Fruit fly (Drosophila melanogaster) whole organism, embryonic: ENCODE data around the gene CG43331.

Experiments
- ATbp ChIP-seq: fragments of 200-800 bp; sonication (Bioruptor generic); optimal IDR thresholded peaks from 2 replicates; lab custom pipeline; 2017; ENCODE audit warnings: missing biosample characterization, mild to moderate bottlenecking, missing genetic modification characterization, missing genetic modification reagents
- CG10321 ChIP-seq: fragments of 200-800 bp; sonication (Bioruptor generic); IDR thresholded peaks from 2 replicates; pipeline ENCODE4 v1.3.6; 2022; ENCODE audit warnings: missing biosample characterization, missing genetic modification characterization
- CG10366 ChIP-seq: fragments of 200-800 bp; sonication (Bioruptor generic); IDR thresholded peaks from 2 replicates; pipeline ENCODE4 v1.3.6; 2022; ENCODE audit warnings: missing biosample characterization, missing genetic modification characterization
- CG10654 ChIP-seq: fragments of 200-800 bp; sonication (Bioruptor generic); optimal IDR thresholded peaks from 2 replicates; lab custom pipeline; 2016; ENCODE audit warnings: missing biosample characterization, missing genetic modification characterization
- CG12942 ChIP-seq: fragments of 200-800 bp; sonication (Bioruptor generic); optimal IDR thresholded peaks from 3 replicates; lab custom pipeline; 2016; ENCODE audit warnings: missing biosample characterization, missing genetic modification characterization
- CG17385 ChIP-seq: fragments of 200-800 bp; sonication (Bioruptor generic); optimal IDR thresholded peaks from 3 replicates; lab custom pipeline; 2018; ENCODE audit warnings: missing biosample characterization, mild to moderate bottlenecking, missing genetic modification characterization
- CG17568 ChIP-seq: fragments of 200-800 bp; sonication (Bioruptor generic); optimal IDR thresholded peaks from 2 replicates; lab custom pipeline; 2018; ENCODE audit warnings: missing biosample characterization, mild to moderate bottlenecking, missing genetic modification characterization, moderate library complexity
- CG4424 ChIP-seq: fragments of 200-800 bp; sonication (Bioruptor generic); optimal IDR thresholded peaks from 3 replicates; lab custom pipeline; 2016; ENCODE audit warnings: missing biosample characterization, missing genetic modification characterization
- CG4820 ChIP-seq: fragments of 200-800 bp; sonication (Bioruptor generic); optimal IDR thresholded peaks from 3 replicates; lab custom pipeline; 2016; ENCODE audit warnings: missing biosample characterization, missing genetic modification characterization
- CG6689 ChIP-seq: fragments of 200-800 bp; sonication (Bioruptor generic); IDR thresholded peaks from 2 replicates; pipeline ENCODE4 v1.3.6; 2022; ENCODE audit warnings: missing biosample characterization, missing genetic modification characterization
- CG8290 ChIP-seq, 3 experiments: fragments of 200-800 bp; sonication (Bioruptor generic); optimal IDR thresholded peaks; 2 replicates each; lab custom pipeline; 2016 to 2019; ENCODE audit warnings: missing biosample characterization in 3 of 3, missing genetic modification characterization in 3 of 3, mild to moderate bottlenecking in 2 of 3, moderate library complexity in 1 of 3
- CG9817 ChIP-seq: fragments of 200-800 bp; sonication (Bioruptor generic); optimal IDR thresholded peaks from 2 replicates; lab custom pipeline; 2018; ENCODE audit warnings: missing biosample characterization, mild to moderate bottlenecking, missing genetic modification characterization, moderate library complexity
- Chrac-16 ChIP-seq: fragments of 200-800 bp; sonication (Bioruptor generic); optimal IDR thresholded peaks from 3 replicates; lab custom pipeline; 2016; ENCODE audit warnings: missing biosample characterization, missing genetic modification characterization
- CkIIα-i1 ChIP-seq: fragments of 200-800 bp; sonication (Bioruptor generic); IDR thresholded peaks from 2 replicates; pipeline ENCODE4 v1.3.6; 2022; ENCODE audit warnings: missing biosample characterization, missing genetic modification characterization
- Dbx ChIP-seq: fragments of 200-800 bp; sonication (Bioruptor generic); IDR thresholded peaks from 3 replicates; pipeline ENCODE4 v1.3.6; 2022; ENCODE audit warnings: missing biosample characterization, missing genetic modification characterization
- Drgx ChIP-seq: fragments of 200-800 bp; sonication (Bioruptor generic); IDR thresholded peaks from 2 replicates; pipeline ENCODE4 v1.3.6; 2022; ENCODE audit warnings: missing biosample characterization, missing genetic modification characterization
- ERR ChIP-seq: fragments of 200-800 bp; sonication (Bioruptor generic); optimal IDR thresholded peaks from 2 replicates; lab custom pipeline; 2016; ENCODE audit warnings: missing biosample characterization, missing genetic modification characterization
- Ets65A ChIP-seq: fragments of 200-800 bp; sonication (Bioruptor generic); peaks from one replicate; lab custom pipeline; 2016; ENCODE audit warnings: missing biosample characterization, missing genetic modification characterization
- GATAe ChIP-seq: fragments of 200-800 bp; sonication (Bioruptor generic); conservative IDR thresholded peaks from 2 replicates; pipeline ENCODE4 v1.3.6; 2022; ENCODE audit warnings: missing biosample characterization, missing genetic modification characterization
- HLH54F ChIP-seq: fragments of 200-800 bp; sonication (Bioruptor generic); optimal IDR thresholded peaks from 3 replicates; lab custom pipeline; 2016; ENCODE audit warnings: missing biosample characterization, missing genetic modification characterization
- Hey ChIP-seq: fragments of 200-800 bp; sonication (Bioruptor generic); optimal IDR thresholded peaks from 3 replicates; lab custom pipeline; 2018; ENCODE audit warnings: missing biosample characterization, mild to moderate bottlenecking, missing genetic modification characterization
- Hmr ChIP-seq: fragments of 200-800 bp; sonication (Bioruptor generic); optimal IDR thresholded peaks from 3 replicates; lab custom pipeline; 2017; ENCODE audit warnings: mild to moderate bottlenecking, missing biosample characterization, missing genetic modification reagents, missing genetic modification characterization
- Kr ChIP-seq: fragments of 200-800 bp; sonication (Bioruptor generic); optimal IDR thresholded peaks from 2 replicates; lab custom pipeline; 2017; ENCODE audit warnings: missing biosample characterization, mild to moderate bottlenecking, missing genetic modification characterization
- Meics ChIP-seq: fragments of 200-800 bp; sonication (Bioruptor generic); optimal IDR thresholded peaks from 2 replicates; lab custom pipeline; 2017; ENCODE audit warnings: missing biosample characterization, mild to moderate bottlenecking, missing genetic modification characterization
- NFAT ChIP-seq: fragments of 200-800 bp; sonication (Bioruptor generic); IDR thresholded peaks from 2 replicates; pipeline ENCODE4 v1.3.6; 2022; ENCODE audit warnings: missing biosample characterization, missing genetic modification characterization
- Nf-YA ChIP-seq: fragments of 200-800 bp; sonication (Bioruptor generic); IDR thresholded peaks from 2 replicates; pipeline ENCODE4 v1.3.6; 2022; ENCODE audit warnings: missing biosample characterization, missing genetic modification characterization
- Sin3A ChIP-seq: fragments of >200 bp; optimal IDR thresholded peaks from 2 replicates; lab custom pipeline; 2018
- Six4 ChIP-seq: fragments of 200-800 bp; sonication (Bioruptor generic); optimal IDR thresholded peaks from 2 replicates; lab custom pipeline; 2016; ENCODE audit warnings: missing biosample characterization, missing genetic modification characterization
- Taf1 ChIP-seq: fragments of 200-800 bp; sonication (Bioruptor generic); IDR thresholded peaks from 2 replicates; pipeline ENCODE4 v1.3.6; 2022; ENCODE audit warnings: missing biosample characterization, missing genetic modification characterization
- Xbp1 ChIP-seq: fragments of 200-800 bp; sonication (Bioruptor generic); optimal IDR thresholded peaks from 3 replicates; lab custom pipeline; 2016; ENCODE audit warnings: missing biosample characterization, mild to moderate bottlenecking, missing genetic modification characterization
- ac ChIP-seq: fragments of 200-800 bp; sonication (Bioruptor generic); optimal IDR thresholded peaks from 3 replicates; lab custom pipeline; 2017; ENCODE audit warnings: missing biosample characterization, mild to moderate bottlenecking, missing genetic modification characterization
- br ChIP-seq: fragments of >200 bp; optimal IDR thresholded peaks from 2 replicates; lab custom pipeline; 2017
- cg ChIP-seq: fragments of 200-800 bp; sonication (Bioruptor generic); optimal IDR thresholded peaks from 3 replicates; lab custom pipeline; 2019; ENCODE audit warnings: missing biosample characterization, mild to moderate bottlenecking, missing genetic modification characterization, moderate library complexity
- chn ChIP-seq: fragments of 200-800 bp; sonication (Bioruptor generic); optimal IDR thresholded peaks from 2 replicates; lab custom pipeline; 2016; ENCODE audit warnings: missing biosample characterization, missing genetic modification characterization
- fd102C ChIP-seq: fragments of 200-800 bp; sonication (Bioruptor generic); optimal IDR thresholded peaks from 2 replicates; lab custom pipeline; 2018; ENCODE audit warnings: missing biosample characterization, mild to moderate bottlenecking, missing genetic modification characterization, moderate library complexity
- gcm2 ChIP-seq: fragments of 200-800 bp; sonication (Bioruptor generic); optimal IDR thresholded peaks from 2 replicates; lab custom pipeline; 2016; ENCODE audit warnings: missing biosample characterization, missing genetic modification characterization
- grau ChIP-seq: fragments of 200-800 bp; optimal IDR thresholded peaks from 3 replicates; lab custom pipeline; 2019; ENCODE audit warnings: missing biosample characterization, mild to moderate bottlenecking, missing genetic modification characterization, moderate library complexity
- grn ChIP-seq: fragments of 200-800 bp; sonication (Bioruptor generic); optimal IDR thresholded peaks from 3 replicates; lab custom pipeline; 2017; ENCODE audit warnings: missing biosample characterization, missing genetic modification characterization
- gt ChIP-seq: fragments of 200-800 bp; sonication (Bioruptor generic); IDR thresholded peaks from 2 replicates; pipeline ENCODE4 v1.3.6; 2022; ENCODE audit warnings: missing biosample characterization, missing genetic modification characterization
- hkb ChIP-seq, 2 experiments: fragments of 200-800 bp in 1 of 2; fragments of >200 bp in 1 of 2; sonication (Bioruptor generic) in 1 of 2; IDR thresholded peaks in 1 of 2; optimal IDR thresholded peaks in 1 of 2; 2 replicates each; pipeline versions ENCODE4 v1.3.6 to Lab custom; 2017 to 2022; ENCODE audit warnings: missing biosample characterization in 1 of 2, missing genetic modification characterization in 1 of 2
- jigr1 ChIP-seq: fragments of 200-800 bp; sonication (Bioruptor generic); IDR thresholded peaks from 3 replicates; pipeline ENCODE4 v1.3.6; 2022; ENCODE audit warnings: missing biosample characterization, missing genetic modification characterization
- luna ChIP-seq: fragments of 200-800 bp; sonication (Bioruptor generic); optimal IDR thresholded peaks from 2 replicates; lab custom pipeline; 2016; ENCODE audit warnings: missing biosample characterization, missing genetic modification characterization
- sens ChIP-seq: fragments of 200-800 bp; sonication (Bioruptor generic); peaks from one replicate; lab custom pipeline; 2016; ENCODE audit warnings: missing biosample characterization, missing genetic modification characterization
- sob ChIP-seq: fragments of 200-800 bp; sonication (Bioruptor generic); IDR thresholded peaks from 2 replicates; pipeline ENCODE4 v1.3.6; 2022; ENCODE audit warnings: missing biosample characterization, missing genetic modification characterization
- tll ChIP-seq, 2 experiments: fragments of 200-800 bp in 1 of 2; fragments of >200 bp in 1 of 2; sonication (Bioruptor generic) in 1 of 2; optimal IDR thresholded peaks; 2 replicates each; lab custom pipeline; 2017 to 2019; ENCODE audit warnings: missing biosample characterization in 2 of 2, missing genetic modification characterization in 2 of 2, mild to moderate bottlenecking in 1 of 2, moderate library complexity in 1 of 2
- vfl ChIP-seq: fragments of 200-800 bp; sonication (Bioruptor generic); optimal IDR thresholded peaks from 2 replicates; lab custom pipeline; 2016; ENCODE audit warnings: missing biosample characterization, missing genetic modification characterization
- vnd ChIP-seq: fragments of 200-800 bp; sonication (Bioruptor generic); IDR thresholded peaks from 3 replicates; pipeline ENCODE4 v1.3.6; 2022; ENCODE audit warnings: missing biosample characterization, missing genetic modification characterization; ENCODE audit not compliant: partially characterized antibody
- vvl ChIP-seq: fragments of 200-800 bp; sonication (Bioruptor generic); IDR thresholded peaks from 2 replicates; pipeline ENCODE4 v1.3.6; 2022; ENCODE audit warnings: missing biosample characterization, missing genetic modification characterization
- wdn ChIP-seq: fragments of 200-800 bp; sonication (Bioruptor generic); IDR thresholded peaks from 2 replicates; pipeline ENCODE4 v1.3.6; 2022; ENCODE audit warnings: missing biosample characterization, missing genetic modification characterization
- z ChIP-seq: fragments of 200-800 bp; sonication (Bioruptor generic); IDR thresholded peaks from 3 replicates; pipeline ENCODE4 v1.3.6; 2022; ENCODE audit warnings: missing biosample characterization, missing genetic modification characterization

Gene CG43331

DNA sequence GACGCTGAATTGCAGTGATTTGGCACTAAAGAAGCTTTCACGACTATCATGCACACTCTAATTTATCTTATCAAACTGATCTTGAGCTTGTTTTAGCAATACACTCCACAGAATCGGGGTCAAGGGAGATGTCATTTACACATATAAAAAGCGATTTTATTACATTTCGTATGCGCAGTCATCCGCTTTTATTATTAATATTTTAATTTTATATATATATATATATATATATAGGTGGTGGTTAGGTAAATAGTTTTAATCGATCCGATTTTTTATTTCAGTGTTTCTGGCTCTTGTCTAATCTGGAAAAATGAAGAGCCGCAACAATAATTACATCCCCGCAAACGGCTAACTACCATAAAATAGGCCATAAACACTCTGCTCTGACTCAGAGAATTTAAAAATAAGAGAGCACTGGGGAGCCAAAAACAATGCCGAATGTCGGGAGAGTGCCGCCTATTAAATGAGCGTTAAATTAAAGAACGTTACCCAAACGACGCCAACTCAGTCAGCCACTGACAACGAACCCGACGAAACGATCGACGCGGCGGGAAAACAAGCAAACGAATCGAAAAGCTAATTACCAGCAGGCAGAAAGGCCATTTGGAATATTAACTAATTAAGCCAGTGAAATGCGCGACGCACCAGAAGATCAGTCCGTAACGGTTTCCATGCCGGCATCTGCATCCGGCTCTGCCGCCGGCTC, 31.9 kb downstream of the CG43331 start (continued):
- TF ChIP-seq grau (tag; lab: Kevin White, UChicago) (peak; percentile 77), chn (no peak), ATbp (GFP tag; lab: Kevin White, UChicago) (peak; percentile 12), cg (GFP tag; lab: Kevin White, UChicago) (no peak), tll (GFP tag; optimal IDR thresholded peaks at IDR 0.05; lab: Kevin White, UChicago) (no peak), Nf-YA (no peak), wdn (GFP tag; lab: Robert Waterston, UW) (0 out of 2 replicates have a peak, but pooled peaks have one; percentile 33), jigr1 (no peak), ERR (GFP tag; lab: Kevin White, UChicago) (no peak), Six4 (GFP tag; lab: Kevin White, UChicago) (no peak), CG17568 (GFP tag; lab: Kevin White, UChicago) (no peak), hkb (optimal IDR thresholded peaks at IDR 0.05; lab: Kevin White, UChicago) (no peak), hkb (GFP tag; IDR thresholded peaks at IDR 0.05; lab: Robert Waterston, UW) (peak; percentile 54), Dbx (GFP tag; lab: Robert Waterston, UW) (peak; percentile 31; the same call in 1 of the 3 replicates), Sin3A (lab: Kevin White, UChicago) (no peak), CkIIα-i1 (GFP tag; lab: Robert Waterston, UW) (no peak), sens (GFP tag; lab: Kevin White, UChicago) (no peak), gcm2 (GFP tag; lab: Kevin White, UChicago) (no peak), Hey (no peak), Chrac-16 (GFP tag; lab: Kevin White, UChicago) (no peak), CG9817 (tag; lab: Kevin White, UChicago) (peak; percentile 60), Drgx (GFP tag; lab: Robert Waterston, UW) (no peak), ac (no peak), CG4820 (no peak), HLH54F (GFP tag; lab: Kevin White, UChicago) (no peak), vfl (no peak), CG17385 (GFP tag; lab: Kevin White, UChicago) (peak; percentile 52), br (no peak), Meics (peak; percentile 78), CG10366 (peak; percentile 57), CG10321 (no peak), CG6689 (GFP tag; lab: Robert Waterston, UW) (peak; percentile 40; the same call in 1 of the 2 replicates), GATAe (GFP tag; lab: Robert Waterston, UW) (peak; percentile 87), Ets65A (peak; percentile 46), vnd (GFP tag; lab: Robert Waterston, UW) (no peak), fd102C (GFP tag; lab: Kevin White, UChicago) (no peak), CG4424 (GFP tag; lab: Kevin White, UChicago) (no peak), CG10654 (GFP tag; lab: Kevin White, UChicago) (no peak), luna (GFP tag; lab: Kevin White, UChicago) (no peak), NFAT (GFP tag; lab: Robert Waterston, UW) (0 out of 2 replicates have a peak, but pooled peaks have one; percentile 40), Hmr (GFP tag; lab: Kevin White, UChicago) (peak; percentile 72), CG12942 (no peak), grn (peak; percentile 9), gt (GFP tag; lab: Robert Waterston, UW) (no peak), vvl (peak; percentile 52), Kr (no peak), CG8290 (GFP tag; optimal IDR thresholded peaks at IDR 0.05; lab: Kevin White, UChicago) (no peak), CG8290 (tag; optimal IDR thresholded peaks at IDR 0.05; lab: Kevin White, UChicago) (no peak), sob (GFP tag; lab: Robert Waterston, UW) (peak; percentile 73), Xbp1 (GFP tag; lab: Kevin White, UChicago) (no peak), Taf1 (peak; percentile 45; the same call in 1 of the 2 replicates), z (GFP tag; lab: Robert Waterston, UW) (no peak)
